Worm (Caenorhabditis elegans) whole organism, L4 larva: ENCODE results near the gene glb-13.

Source experiments
- cey-2 ChIP-seq: sonication (generic microtip); optimal IDR thresholded peaks from 3 replicates; lab custom pipeline; 2017; ENCODE audit warnings: missing genetic modification characterization, mild to moderate bottlenecking, missing compliant biosample characterization, antibody characterized with exemption, borderline replicate concordance; ENCODE audit not compliant: insufficient read depth
- ctbp-1 ChIP-seq: fragments of 200-800 bp; sonication (Bioruptor generic); IDR thresholded peaks from 2 replicates; pipeline ENCODE4 v1.3.6; 2022; ENCODE audit warnings: missing genetic modification reagents, missing genetic modification characterization, missing compliant biosample characterization
- daf-19 ChIP-seq: fragments of 200-800 bp; sonication (Bioruptor generic); conservative IDR thresholded peaks from 2 replicates; pipeline ENCODE4 v1.3.6; 2022; ENCODE audit warnings: missing genetic modification characterization, missing compliant biosample characterization
- dmd-9 ChIP-seq: fragments of 200-800 bp; sonication (Bioruptor generic); IDR thresholded peaks from 2 replicates; pipeline ENCODE4 v1.3.6; 2022; ENCODE audit warnings: missing genetic modification reagents, missing genetic modification characterization, missing compliant biosample characterization
- egl-43 ChIP-seq: fragments of 200-800 bp; sonication (Bioruptor generic); IDR thresholded peaks from 2 replicates; pipeline ENCODE4 v1.3.6; 2022; ENCODE audit warnings: missing genetic modification reagents, missing genetic modification characterization, missing compliant biosample characterization
- hlh-30 ChIP-seq: sonication (generic microtip); optimal IDR thresholded peaks from 2 replicates; lab custom pipeline; 2017; ENCODE audit warnings: antibody characterized with exemption, mild to moderate bottlenecking, missing genetic modification characterization, missing compliant biosample characterization; ENCODE audit not compliant: insufficient read depth
- lsy-2 ChIP-seq, 2 experiments: fragments of 150-350 bp in 1 of 2; sonication (generic microtip) in 1 of 2; optimal IDR thresholded peaks; 2 replicates each; lab custom pipeline; 2014 to 2017; ENCODE audit warnings: missing biosample characterization in 2 of 2, missing genetic modification characterization in 2 of 2
- nhr-77 ChIP-seq: fragments of 150-350 bp; optimal IDR thresholded peaks from 2 replicates; lab custom pipeline; 2014; ENCODE audit warnings: missing biosample characterization, missing genetic modification characterization
- unc-39 ChIP-seq: sonication (generic microtip); optimal IDR thresholded peaks from 2 replicates; lab custom pipeline; 2017; ENCODE audit warnings: missing biosample characterization, missing genetic modification characterization
- ztf-11 ChIP-seq: fragments of 150-350 bp; optimal IDR thresholded peaks from 2 replicates; lab custom pipeline; 2014; ENCODE audit warnings: missing biosample characterization, missing genetic modification characterization

The glb-13 gene

DNA sequence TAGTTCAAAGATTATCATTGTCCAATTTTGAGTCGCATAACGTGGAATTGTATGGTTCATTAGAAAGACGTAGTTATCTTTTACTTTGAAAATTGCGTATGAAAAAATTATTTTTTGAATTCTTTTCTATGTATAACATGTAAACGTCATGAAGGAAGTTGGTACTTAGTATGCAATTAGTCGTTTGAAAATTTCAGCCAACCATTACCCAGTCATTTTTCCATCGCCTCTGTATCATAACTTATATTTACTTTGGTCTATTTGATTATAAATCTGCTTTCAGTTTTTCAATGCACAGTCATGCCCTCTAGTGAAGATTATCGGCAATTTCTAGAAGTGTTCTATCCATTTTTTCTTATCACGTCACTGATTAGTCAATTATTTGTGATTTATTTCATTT is 51.8 kb downstream of the glb-13 start, which contains the start of gene srd-41:
Gene srd-41 (plus strand): TSS at position 301 of the 400 bp plus-strand sequence.
- TF ChIP-seq ctbp-1 (GFP tag; lab: Robert Waterston, UW), result no peak
- no peak for TF ChIP-seq nhr-77
- TF ChIP-seq dmd-9 (GFP tag; lab: Robert Waterston, UW), result no peak
- TF ChIP-seq unc-39 (tag; lab: Kevin White, UChicago), result no peak
- TF ChIP-seq hlh-30 (tag; lab: Kevin White, UChicago), result no peak
- TF ChIP-seq daf-19 (GFP tag; lab: Robert Waterston, UW), result no peak
- TF ChIP-seq lsy-2 (tag; optimal IDR thresholded peaks at IDR 0.05; lab: Kevin White, UChicago), result no peak
- TF ChIP-seq ztf-11 (tag; lab: Kevin White, UChicago), result no peak
- no peak for TF ChIP-seq egl-43 (GFP tag; lab: Robert Waterston, UW)
- TF ChIP-seq cey-2 (tag; lab: Kevin White, UChicago), result no peak
- TF ChIP-seq, all 104 proteins: peak for 0
